Worm (Caenorhabditis elegans): Measurements from ENCODE around the gene swsn-7.
A peak's percentile ranks its signal among the peaks of the same experiment; 100 is the strongest.

Gene swsn-7

ce11 chrII:8051330-8051729, 23.8 kb upstream of the swsn-7 start:
- TF ChIP-seq egl-5 (tag; optimal IDR thresholded peaks at IDR 0.05) (no peak), lin-15B (tag; optimal IDR thresholded peaks at IDR 0.05) (no peak), elt-2 (tag; optimal IDR thresholded peaks at IDR 0.05) (no peak), nhr-77 (tag; optimal IDR thresholded peaks at IDR 0.05) (no peak), egl-27 (tag; optimal IDR thresholded peaks at IDR 0.05) (no peak), unc-62 (GFP tag; optimal IDR thresholded peaks at IDR 0.05) (no peak), pha-4 (tag; optimal IDR thresholded peaks at IDR 0.05) (no peak), snpc-4 (tag; optimal IDR thresholded peaks at IDR 0.05) (no peak), nhr-67 (tag; optimal IDR thresholded peaks at IDR 0.05) (no peak), nhr-23 (tag; optimal IDR thresholded peaks at IDR 0.05) (no peak), lsy-12 (tag; optimal IDR thresholded peaks at IDR 0.05) (no peak), ceh-82 (tag; optimal IDR thresholded peaks at IDR 0.05) (no peak), hmg-11 (tag; optimal IDR thresholded peaks at IDR 0.05) (no peak), skn-1 (tag; optimal IDR thresholded peaks at IDR 0.05) (no peak), pqm-1 (tag; optimal IDR thresholded peaks at IDR 0.05) (no peak), ceh-9 (tag; optimal IDR thresholded peaks at IDR 0.05) (no peak), nhr-12 (tag; optimal IDR thresholded peaks at IDR 0.05) (no peak)

DNA sequence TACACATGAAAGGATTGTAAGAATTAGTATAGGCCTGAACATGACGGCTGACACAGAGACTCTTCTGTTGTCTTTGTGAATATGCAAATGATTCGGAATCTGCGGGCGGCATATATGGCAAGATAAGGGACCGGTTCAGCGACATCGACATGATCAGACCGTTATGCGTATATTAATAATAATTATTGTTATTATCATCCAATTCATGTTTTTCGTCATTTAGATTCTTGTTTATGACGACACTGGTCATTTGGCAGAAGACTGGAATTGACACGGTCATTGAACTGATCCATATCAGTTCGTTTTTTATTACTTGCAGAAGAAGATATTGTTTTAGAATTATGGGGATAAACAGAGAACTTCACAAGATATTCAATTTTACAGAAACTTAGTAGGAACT, 22.9 kb upstream of the swsn-7 start, which contains the start of gene mtre-1:
mtre-1 (minus strand) TSS at position 101 of the 400 bp plus-strand sequence.
- TF ChIP-seq hmg-11 (tag; optimal IDR thresholded peaks at IDR 0.05) (no peak), ceh-28 (tag; optimal IDR thresholded peaks at IDR 0.05) (no peak), nhr-12 (tag; optimal IDR thresholded peaks at IDR 0.05) (no peak), zag-1 (tag; optimal IDR thresholded peaks at IDR 0.05) (no peak), elt-1 (tag; optimal IDR thresholded peaks at IDR 0.05) (no peak), unc-39 (tag; optimal IDR thresholded peaks at IDR 0.05) (no peak), nhr-76 (tag; optimal IDR thresholded peaks at IDR 0.05) (no peak), nhr-77 (tag; optimal IDR thresholded peaks at IDR 0.05) (no peak), ztf-4 (tag; optimal IDR thresholded peaks at IDR 0.05) (no peak), nhr-237 (tag; optimal IDR thresholded peaks at IDR 0.05) (no peak), jun-1 (tag; optimal IDR thresholded peaks at IDR 0.05) (no peak), R02D3.7 (tag; optimal IDR thresholded peaks at IDR 0.05) (no peak), ceh-82 (tag; optimal IDR thresholded peaks at IDR 0.05) (no peak), nhr-43 (tag; optimal IDR thresholded peaks at IDR 0.05; ENCODE audit: poor library complexity, severe bottlenecking) (no peak), nhr-23 (tag; optimal IDR thresholded peaks at IDR 0.05) (no peak), skn-1 (tag; optimal IDR thresholded peaks at IDR 0.05) (no peak), aly-2 (tag; optimal IDR thresholded peaks at IDR 0.05) (no peak), ama-1 (optimal IDR thresholded peaks at IDR 0.05) (no peak)

DNA sequence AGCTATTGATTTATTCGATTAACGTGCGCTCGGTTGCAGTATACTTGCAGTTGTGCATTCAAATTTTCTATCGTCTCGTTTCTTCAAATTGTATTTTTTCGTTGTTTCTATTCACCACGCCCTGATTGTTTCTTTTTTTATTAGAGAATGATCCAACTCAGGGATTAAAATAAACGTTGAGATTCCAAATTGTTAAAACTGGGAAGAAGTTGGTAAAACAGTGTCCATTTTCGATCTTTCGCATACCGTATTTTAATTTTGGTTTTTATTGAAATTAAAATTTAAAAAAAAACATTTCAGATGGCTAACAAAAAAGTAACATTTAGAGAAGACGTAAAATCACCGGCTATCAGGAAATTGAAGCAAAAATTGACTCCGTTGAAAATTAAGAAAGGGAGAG, 19.7 kb upstream of the swsn-7 start, which contains the start of gene apn-1:
apn-1 (plus strand) TSS at position 301 of the 400 bp plus-strand sequence.
- TF ChIP-seq nhr-237 (tag; optimal IDR thresholded peaks at IDR 0.05) (no peak), ztf-11 (tag; optimal IDR thresholded peaks at IDR 0.05) (no peak), nhr-76 (tag; optimal IDR thresholded peaks at IDR 0.05) (no peak), fkh-10 (GFP tag; optimal IDR thresholded peaks at IDR 0.05) (no peak), elt-2 (tag; optimal IDR thresholded peaks at IDR 0.05) (no peak), elt-3 (tag; optimal IDR thresholded peaks at IDR 0.05) (no peak), mdl-1 (tag; optimal IDR thresholded peaks at IDR 0.05) (no peak), nhr-25 (tag; optimal IDR thresholded peaks at IDR 0.05) (no peak), pha-4 (tag; optimal IDR thresholded peaks at IDR 0.05) (no peak), nhr-77 (tag; optimal IDR thresholded peaks at IDR 0.05) (no peak), nhr-28 (tag; optimal IDR thresholded peaks at IDR 0.05) (no peak), ZK546.5 (tag; optimal IDR thresholded peaks at IDR 0.05) (no peak), nhr-67 (tag; optimal IDR thresholded peaks at IDR 0.05) (no peak), lsy-12 (tag; optimal IDR thresholded peaks at IDR 0.05) (no peak), snpc-4 (tag; optimal IDR thresholded peaks at IDR 0.05) (no peak), unc-39 (tag; optimal IDR thresholded peaks at IDR 0.05) (no peak), daf-12 (tag; optimal IDR thresholded peaks at IDR 0.05) (no peak)

- TF ChIP-seq mdl-1 (tag; optimal IDR thresholded peaks at IDR 0.05) (no peak), elt-1 (tag; optimal IDR thresholded peaks at IDR 0.05) (no peak), jun-1 (tag; optimal IDR thresholded peaks at IDR 0.05) (no peak), aly-2 (tag; optimal IDR thresholded peaks at IDR 0.05) (no peak), lin-39 (tag; optimal IDR thresholded peaks at IDR 0.05) (peak; percentile 36)
Measured at ce11 chrII:8042289-8042688, 14.7 kb upstream of the swsn-7 start, which contains the start of gene T05H10.1. Gene T05H10.1, plus strand, starts transcription at chrII:8042589.
